Fruit fly (Drosophila melanogaster) ovary, adult (tissue): ENCODE data around the gene ND-42.

Source experiments
- CG17801 ChIP-seq: fragments of 200-800 bp; optimal IDR thresholded peaks from 2 replicates; lab custom pipeline; 2019; ENCODE audit warnings: missing biosample characterization, mild to moderate bottlenecking, missing genetic modification characterization, moderate library complexity; ENCODE audit not compliant: partially characterized antibody

Gene ND-42

DNA sequence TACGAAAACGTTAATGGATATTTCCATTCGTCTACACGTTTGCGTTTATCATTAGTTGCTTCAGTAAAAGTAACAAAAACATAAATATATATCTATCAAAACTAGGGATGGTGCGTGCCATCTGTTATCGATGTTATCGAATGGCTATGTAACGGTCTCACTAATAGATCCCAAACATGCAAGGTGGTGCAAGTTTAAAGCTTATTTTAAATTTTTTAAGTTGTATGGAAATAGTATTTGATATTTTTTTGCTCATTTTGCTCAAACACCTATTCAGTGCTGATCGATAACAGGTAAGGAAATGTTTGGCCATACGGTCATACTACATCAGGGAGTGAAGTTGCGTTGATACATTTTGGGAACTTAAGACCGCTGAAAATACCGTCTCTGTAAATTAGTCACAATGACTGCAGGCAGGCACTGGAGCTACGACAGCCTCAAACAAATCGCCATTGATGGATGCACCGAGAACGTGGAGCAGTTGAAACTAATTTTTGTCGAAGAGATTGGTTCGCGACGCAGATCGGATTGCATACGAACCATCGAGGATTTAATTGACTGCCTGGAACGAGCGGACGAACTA lies 6.7 kb downstream of the ND-42 start, which contains the start of the genes CG45099, CG6015, pit and Fadd:
Gene CG45099 (minus strand): TSS at position 127 of the 583 bp plus-strand sequence.
Gene CG6015 (minus strand): TSS at position 127 of the 583 bp plus-strand sequence.
Gene pit (plus strand): TSS at position 139 of the 583 bp plus-strand sequence.
Gene Fadd (plus strand): TSS at position 296 of the 583 bp plus-strand sequence.
- no peak for TF ChIP-seq CG17801

DNA sequence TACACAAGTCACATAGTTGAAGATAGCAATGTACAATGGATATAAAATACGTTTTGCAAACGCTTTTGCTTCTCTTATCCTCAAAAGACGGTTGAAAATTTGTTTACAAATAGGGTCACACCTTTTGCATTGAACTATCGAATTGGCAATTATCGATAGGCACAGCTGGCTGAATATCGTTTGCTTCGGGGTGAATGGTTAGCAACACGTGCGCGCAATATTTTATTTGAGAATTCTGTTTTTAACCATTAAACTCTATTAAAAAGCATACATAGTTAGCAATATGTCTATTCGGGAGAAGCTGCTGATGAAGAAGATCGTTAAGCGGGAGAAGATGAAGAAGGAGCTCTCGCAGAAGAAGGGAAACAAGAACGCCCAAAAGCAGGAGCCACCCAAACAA lies 8.0 kb downstream of the ND-42 start:
- TF ChIP-seq CG17801, result no peak

dm6 chr3R:22039480-22039879 lies 12.0 kb downstream of the ND-42 start:
- no peak for TF ChIP-seq CG17801

dm6 chr3R:22040400-22040799 lies 12.9 kb downstream of the ND-42 start:
- TF ChIP-seq CG17801, result no peak

- no peak for TF ChIP-seq CG17801
Observed at dm6 chr3R:22041625-22042282, 14.2 kb downstream of the ND-42 start, which contains the start of gene how. Gene how, plus strand, starts transcription at chr3R:22042191.

DNA sequence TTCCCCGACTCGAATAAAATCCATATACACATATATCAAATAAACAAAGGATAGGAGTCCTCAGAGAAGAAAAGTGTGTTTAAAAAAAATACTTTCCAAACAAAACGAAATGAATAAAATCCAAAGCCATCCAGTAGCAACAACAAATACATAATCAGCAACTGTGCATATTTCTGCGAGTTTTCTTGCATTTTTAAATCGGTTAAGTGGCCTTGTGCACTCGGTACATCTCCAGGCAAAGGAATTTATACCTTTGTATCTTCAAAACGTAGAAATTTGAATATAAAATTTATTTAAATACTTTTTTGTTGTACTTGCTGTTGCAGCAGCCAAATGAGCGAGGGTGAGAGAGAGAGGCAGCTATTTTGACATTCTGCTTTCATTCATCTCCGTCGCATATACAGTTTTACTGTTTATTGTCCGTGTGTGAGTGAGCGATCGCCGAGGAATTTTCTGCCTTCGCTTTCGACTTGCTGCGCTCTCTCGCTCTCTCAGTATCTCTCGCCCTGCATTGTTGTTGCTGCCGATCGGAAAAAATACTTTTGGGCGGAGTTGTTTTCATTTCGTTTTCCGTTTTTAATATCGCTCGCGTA lies 14.9 kb downstream of the ND-42 start:
- no peak for TF ChIP-seq CG17801

DNA sequence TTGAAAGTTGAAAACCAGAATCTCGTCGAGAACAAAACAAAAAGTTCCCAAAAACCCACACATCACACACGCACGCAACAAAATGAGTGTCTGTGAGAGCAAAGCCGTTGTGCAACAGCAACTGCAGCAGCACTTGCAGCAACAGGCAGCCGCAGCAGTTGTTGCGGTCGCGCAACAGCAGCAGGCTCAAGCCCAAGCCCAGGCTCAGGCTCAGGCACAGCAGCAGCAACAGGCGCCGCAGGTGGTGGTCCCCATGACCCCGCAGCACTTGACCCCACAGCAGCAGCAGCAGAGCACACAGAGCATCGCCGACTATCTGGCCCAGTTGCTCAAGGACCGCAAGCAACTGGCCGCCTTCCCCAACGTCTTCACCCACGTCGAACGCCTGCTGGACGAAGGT lies 15.5 kb downstream of the ND-42 start:
- TF ChIP-seq CG17801, result no peak

DNA sequence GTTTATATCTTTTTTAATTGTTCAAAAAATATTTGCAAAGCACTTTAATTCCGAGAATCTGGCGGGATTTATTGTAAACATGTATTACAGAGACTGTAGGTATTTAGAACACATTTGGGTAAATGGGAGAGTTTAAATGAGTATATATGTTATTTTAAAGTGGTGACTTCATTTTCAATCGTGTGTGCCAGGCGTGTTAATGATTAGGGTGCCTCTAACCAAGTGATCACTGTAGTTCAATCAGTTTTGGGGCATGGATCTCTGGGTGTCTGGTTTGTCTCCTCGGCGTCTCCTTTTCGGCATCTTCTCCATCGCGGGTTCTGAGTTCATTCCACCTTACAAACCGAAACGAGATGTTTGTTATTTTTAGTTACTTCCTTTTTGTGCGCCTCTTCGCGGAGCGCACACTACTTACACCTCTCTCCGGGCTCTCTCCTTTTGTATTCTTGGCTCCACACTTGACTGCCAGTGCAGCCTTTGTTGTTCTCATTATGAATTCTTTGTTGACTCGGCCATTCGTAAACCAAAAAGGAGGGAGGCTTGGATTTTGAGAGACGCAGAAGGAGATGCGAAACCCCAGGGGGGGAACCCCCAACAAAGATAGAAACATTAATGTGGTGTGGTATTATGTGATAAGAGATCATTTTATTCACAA lies 16.4 kb downstream of the ND-42 start:
- TF ChIP-seq CG17801, result no peak

DNA sequence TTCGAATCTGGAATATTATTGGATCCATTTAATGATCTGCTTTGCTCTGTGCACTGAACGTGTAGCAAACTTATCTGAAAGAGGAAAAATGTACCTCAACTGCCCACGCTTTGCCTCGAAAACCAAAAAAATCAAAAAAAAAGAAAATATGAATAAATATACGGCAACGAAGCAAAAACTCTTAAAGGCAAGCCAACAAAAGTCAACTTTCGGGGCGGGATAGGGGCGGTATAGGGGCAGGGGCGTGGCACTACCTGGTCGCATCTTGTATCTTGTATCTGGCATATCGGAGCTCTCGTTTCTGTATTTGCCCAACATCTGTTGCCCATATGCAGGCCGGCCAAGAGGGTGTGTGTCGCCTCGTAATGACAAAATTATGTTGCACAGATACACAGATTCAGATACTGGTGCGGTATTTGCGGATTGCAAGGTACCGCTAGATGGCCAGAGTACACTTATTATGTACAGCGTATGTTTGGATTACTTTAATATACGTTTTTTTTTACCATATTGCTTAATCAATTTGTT lies 17.0 kb downstream of the ND-42 start:
- TF ChIP-seq CG17801, result no peak

DNA sequence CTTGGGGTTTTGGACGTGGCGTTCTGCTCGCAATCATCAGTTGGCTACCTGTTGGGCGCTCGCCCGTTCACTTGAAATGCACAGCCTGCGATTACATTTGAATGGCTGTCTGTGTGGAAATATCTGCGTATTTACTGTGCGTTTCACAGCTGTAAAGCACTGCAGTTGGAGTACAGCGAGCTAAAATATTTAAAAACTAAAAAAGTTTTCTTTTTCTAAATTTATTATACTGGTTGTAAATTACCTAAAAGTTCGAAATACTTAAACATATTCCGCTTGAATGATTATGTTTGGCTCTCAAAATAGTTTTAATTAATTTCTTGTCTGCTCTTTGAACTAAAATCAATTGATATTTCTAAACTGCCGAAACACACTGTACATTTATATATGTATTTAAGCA lies 18.7 kb downstream of the ND-42 start:
- TF ChIP-seq CG17801, result no peak

- TF ChIP-seq CG17801, result no peak
Observed at dm6 chr3R:22046723-22047122, 19.2 kb downstream of the ND-42 start.

DNA sequence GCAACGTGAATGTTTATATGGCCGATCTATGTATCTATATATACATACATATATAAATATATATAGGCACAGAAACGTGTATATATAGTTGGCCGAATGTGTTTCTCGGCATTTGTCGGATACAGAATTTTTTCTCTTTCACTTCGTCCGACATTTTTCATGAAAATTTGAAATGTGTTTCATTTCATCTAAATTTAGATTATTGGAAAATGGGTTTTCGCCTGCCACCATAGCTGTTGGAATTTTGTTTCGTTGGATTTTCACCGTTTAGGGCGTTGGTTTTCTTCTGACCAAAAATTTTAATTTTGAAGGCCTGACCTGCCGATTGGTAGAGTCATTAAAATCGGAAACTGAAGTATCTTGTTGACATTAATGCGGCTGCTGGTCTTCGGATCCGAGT lies 19.9 kb downstream of the ND-42 start:
- no peak for TF ChIP-seq CG17801

- TF ChIP-seq CG17801, result no peak
Observed at dm6 chr3R:22049134-22049796, 21.8 kb downstream of the ND-42 start.

- TF ChIP-seq CG17801, result no peak
Observed at dm6 chr3R:22052235-22052634, 24.7 kb downstream of the ND-42 start.

DNA sequence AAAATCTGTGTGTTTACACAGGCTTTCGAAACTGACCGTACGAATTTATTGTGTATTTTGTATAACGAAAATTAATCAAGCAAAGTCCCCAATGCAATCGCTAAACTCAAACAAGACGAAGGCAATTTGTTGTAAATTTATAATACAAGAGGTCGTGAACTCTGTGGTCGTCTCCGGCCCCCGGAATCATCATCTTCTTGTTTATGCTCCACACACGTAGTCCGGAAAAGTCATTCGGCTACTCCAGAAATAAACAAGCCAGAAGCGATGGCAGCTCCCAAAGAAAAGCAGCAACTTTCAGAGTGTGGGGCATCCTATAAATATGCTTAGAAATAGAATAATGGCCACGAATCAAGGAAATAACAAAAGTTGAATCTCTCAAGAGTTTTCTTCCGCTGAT lies 25.7 kb downstream of the ND-42 start:
- no peak for TF ChIP-seq CG17801

dm6 chr3R:22053740-22054139 lies 26.2 kb downstream of the ND-42 start:
- TF ChIP-seq CG17801, result no peak
